Worm (Caenorhabditis elegans) whole organism, L1 larva: ENCODE results near the gene cdr-7.

Source experiments
- dpl-1 ChIP-seq, 3 experiments: fragments of 150-350 bp in 2 of 3; sonication (generic microtip) in 1 of 3; optimal IDR thresholded peaks; 2 replicates each; lab custom pipeline; 2014 to 2017; ENCODE audit warnings: missing biosample characterization in 3 of 3, missing genetic modification characterization in 3 of 3, missing genetic modification reagents in 3 of 3
- efl-1 ChIP-seq, 4 experiments: fragments of 150-350 bp; optimal IDR thresholded peaks in 3 of 4; peaks in 1 of 4; 1 replicate in 1 of 4; 2 replicates in 3 of 4; lab custom pipeline; 2014; ENCODE audit warnings: missing biosample characterization in 2 of 4, missing genetic modification characterization in 2 of 4, missing genetic modification reagents in 2 of 4
- efl-3 ChIP-seq: fragments of 200-800 bp; sonication (Bioruptor generic); optimal IDR thresholded peaks from 2 replicates; lab custom pipeline; 2018; ENCODE audit warnings: mild to moderate bottlenecking, missing genetic modification characterization, missing compliant biosample characterization
- elt-2 ChIP-seq: sonication (generic microtip); optimal IDR thresholded peaks from 2 replicates; lab custom pipeline; 2016; ENCODE audit warnings: missing genetic modification characterization, mild to moderate bottlenecking, inconsistent platforms, missing compliant biosample characterization, missing genetic modification reagents
- fos-1 ChIP-seq: fragments of 150-350 bp; optimal IDR thresholded peaks from 2 replicates; lab custom pipeline; 2014; ENCODE audit warnings: missing biosample characterization, missing genetic modification characterization
- pqm-1 ChIP-seq: sonication (generic microtip); optimal IDR thresholded peaks from 3 replicates; lab custom pipeline; 2017; ENCODE audit warnings: missing biosample characterization, missing genetic modification characterization
- unc-62 ChIP-seq: fragments of 150-350 bp; optimal IDR thresholded peaks from 2 replicates; lab custom pipeline; 2014; ENCODE audit warnings: missing biosample characterization, missing genetic modification reagents, missing genetic modification characterization

DNA sequence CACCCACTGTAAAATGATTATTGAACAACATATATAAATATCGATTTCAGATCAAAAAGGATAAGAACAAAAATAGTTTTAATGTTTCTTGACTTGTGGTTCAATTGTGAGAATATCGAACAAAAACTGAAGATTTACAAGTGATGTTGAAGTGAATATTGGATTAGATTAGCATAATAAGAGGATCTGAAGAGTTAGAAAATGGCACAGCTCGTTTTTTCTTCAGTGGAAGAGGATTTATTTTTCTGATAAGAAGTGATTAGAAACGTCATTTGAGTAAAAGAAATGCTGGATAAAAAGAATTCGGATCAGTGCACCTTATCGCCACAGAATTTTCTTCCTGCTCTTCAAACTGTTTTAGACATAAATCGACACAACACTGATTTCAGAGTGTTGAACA, 16.2 kb downstream of the cdr-7 start, which contains the start of gene twk-14:
- no peak for TF ChIP-seq unc-62
- TF ChIP-seq dpl-1 (GFP tag; optimal IDR thresholded peaks at IDR 0.05; lab: Kevin White, UChicago): no peak
- TF ChIP-seq efl-3 (GFP tag; lab: Kevin White, UChicago): no peak
- no peak for TF ChIP-seq elt-2
- no peak for TF ChIP-seq fos-1 (tag; lab: Kevin White, UChicago)
- no peak for TF ChIP-seq pqm-1
- TF ChIP-seq efl-1 (optimal IDR thresholded peaks at IDR 0.05; lab: Kevin White, UChicago): no peak
- TF ChIP-seq efl-1 (GFP tag; optimal IDR thresholded peaks at IDR 0.05 in 1 of 2; lab: Kevin White, UChicago): no peak
